Fruit fly (Drosophila melanogaster): Measurements from ENCODE around the gene Atg8a.

- TF ChIP-seq Sox14 (GFP tag; optimal IDR thresholded peaks at IDR 0.05) (no peak), CG4318 (GFP tag; optimal IDR thresholded peaks at IDR 0.05) (no peak), Eip75B (GFP tag; optimal IDR thresholded peaks at IDR 0.05) (no peak), CG8119 (GFP tag; IDR thresholded peaks at IDR 0.05) (no peak), Ets96B (tag; optimal IDR thresholded peaks at IDR 0.05) (no peak), achi (GFP tag; optimal IDR thresholded peaks at IDR 0.05) (no peak), Sox15 (GFP tag; optimal IDR thresholded peaks at IDR 0.05) (no peak), fd59A (GFP tag; optimal IDR thresholded peaks at IDR 0.05) (no peak)
Measured at dm6 chrX:10786443-10787097, 18.4 kb upstream of the Atg8a start, which contains the start of the genes Ant2 and sesB.
